Worm (Caenorhabditis elegans): ENCODE results near the gene srxa-11.

The srxa-11 gene

DNA sequence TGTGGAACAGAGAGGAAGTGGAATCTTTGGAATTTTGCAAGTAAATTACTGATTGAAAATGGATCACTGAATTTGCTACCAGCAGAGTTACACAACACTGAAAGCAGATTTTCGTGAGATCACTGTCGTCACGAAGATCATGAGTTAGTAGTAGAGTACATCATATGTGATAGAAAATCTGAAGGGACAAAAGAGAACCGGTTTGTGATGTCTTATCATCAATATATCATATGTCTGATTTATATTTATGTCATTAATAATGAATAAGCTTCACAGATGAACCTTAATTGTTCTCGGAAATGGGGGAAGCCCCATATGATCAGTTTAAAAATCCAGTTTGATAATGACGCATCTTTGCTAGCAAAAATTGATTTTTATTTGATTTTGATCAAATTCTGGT, 12.1 kb downstream of the srxa-11 start:
- TF ChIP-seq F23B12.7 (tag; optimal IDR thresholded peaks at IDR 0.05; ENCODE audit: insufficient read depth) = no peak
- TF ChIP-seq mcd-1 (GFP tag; IDR thresholded peaks at IDR 0.05) = no peak
- no peak for TF ChIP-seq him-1 (tag; optimal IDR thresholded peaks at IDR 0.05)
- no peak for TF ChIP-seq dox-1 (GFP tag; IDR thresholded peaks at IDR 0.05)
- no peak for TF ChIP-seq akir-1 (GFP tag; optimal IDR thresholded peaks at IDR 0.05)
- TF ChIP-seq ceh-79 (tag; optimal IDR thresholded peaks at IDR 0.05) = no peak

ce11 chrV:13936850-13937249, 12.9 kb downstream of the srxa-11 start, which contains the start of gene srw-145:
TSS of gene srw-145 (plus strand) at chrV:13937150.
- TF ChIP-seq hlh-26 (GFP tag; conservative IDR thresholded peaks at IDR 0.05) = no peak
- no peak for TF ChIP-seq madf-3 (GFP tag; IDR thresholded peaks at IDR 0.05)
- no peak for TF ChIP-seq ztf-6 (GFP tag; IDR thresholded peaks at IDR 0.05)
- no peak for TF ChIP-seq aptf-2 (GFP tag; conservative IDR thresholded peaks at IDR 0.05)
- no peak for TF ChIP-seq lin-40 (tag; optimal IDR thresholded peaks at IDR 0.05)
- TF ChIP-seq lsl-1 (GFP tag; optimal IDR thresholded peaks at IDR 0.05) = no peak
- no peak for TF ChIP-seq snpc-4 (GFP tag; optimal IDR thresholded peaks at IDR 0.05)
- TF ChIP-seq snpc-4 (tag; optimal IDR thresholded peaks at IDR 0.05) = no peak
- TF ChIP-seq let-526 (GFP tag; IDR thresholded peaks at IDR 0.05) = no peak
- TF ChIP-seq let-607 (tag; optimal IDR thresholded peaks at IDR 0.05) = no peak
- TF ChIP-seq F23B12.7 (tag; optimal IDR thresholded peaks at IDR 0.05; ENCODE audit: insufficient read depth) = no peak
- TF ChIP-seq Y79H2A.3 (GFP tag; conservative IDR thresholded peaks at IDR 0.05) = no peak
- no peak for TF ChIP-seq snpc-1.3 (tag; optimal IDR thresholded peaks at IDR 0.05; ENCODE audit: insufficient read depth)
- TF ChIP-seq tbx-9 (tag; optimal IDR thresholded peaks at IDR 0.05; ENCODE audit: borderline replicate concordance) = no peak
- TF ChIP-seq chd-7 (tag; optimal IDR thresholded peaks at IDR 0.05) = no peak
- no peak for TF ChIP-seq cebp-2 (GFP tag; IDR thresholded peaks at IDR 0.05)
- no peak for TF ChIP-seq lag-1 (GFP tag; IDR thresholded peaks at IDR 0.05)

ce11 chrV:13942082-13942481, 18.1 kb downstream of the srxa-11 start, which contains the start of gene dpr-1:
TSS of gene dpr-1 (minus strand) at chrV:13942182.
- TF ChIP-seq madf-3 (GFP tag; IDR thresholded peaks at IDR 0.05) (no peak), Y95B8A.8 (GFP tag; IDR thresholded peaks at IDR 0.05) (no peak), snpc-3.4 (tag; optimal IDR thresholded peaks at IDR 0.05) (no peak), cebp-1 (GFP tag; IDR thresholded peaks at IDR 0.05) (no peak), cebp-1 (tag; optimal IDR thresholded peaks at IDR 0.05) (no peak), snpc-4 (GFP tag; optimal IDR thresholded peaks at IDR 0.05) (no peak), snpc-4 (tag; optimal IDR thresholded peaks at IDR 0.05) (no peak), F23B12.7 (tag; optimal IDR thresholded peaks at IDR 0.05; ENCODE audit: insufficient read depth) (no peak)

- TF ChIP-seq ceh-79 (tag; optimal IDR thresholded peaks at IDR 0.05) = no peak
- no peak for TF ChIP-seq B0336.3 (GFP tag; IDR thresholded peaks at IDR 0.05)
- TF ChIP-seq dpl-1 (GFP tag; optimal IDR thresholded peaks at IDR 0.05) = no peak
- TF ChIP-seq mxl-1 (tag; optimal IDR thresholded peaks at IDR 0.05) = no peak
- no peak for TF ChIP-seq let-607 (tag; optimal IDR thresholded peaks at IDR 0.05)
- no peak for TF ChIP-seq him-1 (tag; optimal IDR thresholded peaks at IDR 0.05)
- TF ChIP-seq lin-40 (tag; optimal IDR thresholded peaks at IDR 0.05) = no peak
- no peak for TF ChIP-seq snpc-4 (GFP tag; optimal IDR thresholded peaks at IDR 0.05)
- TF ChIP-seq snpc-4 (tag; optimal IDR thresholded peaks at IDR 0.05) = no peak
- TF ChIP-seq ztf-18 (tag; optimal IDR thresholded peaks at IDR 0.05) = no peak
- TF ChIP-seq Y79H2A.3 (GFP tag; conservative IDR thresholded peaks at IDR 0.05) = no peak
These were observed 22.6 kb downstream of the srxa-11 start, which contains the start of the genes srx-10 and clec-226 for ce11 chrV:13946385-13947019. TSS of gene srx-10 (minus strand) at chrV:13946485. TSS of gene clec-226 (plus strand) at chrV:13946969.
